Worm (Caenorhabditis elegans) whole organism, L1 larva: ENCODE results near the gene Y73B6BL.29.

Experiments
- C04F5.9 ChIP-seq: sonication (generic microtip); optimal IDR thresholded peaks from 2 replicates; lab custom pipeline; 2016; ENCODE audit warnings: missing genetic modification characterization, missing compliant biosample characterization
- C16A3.4 ChIP-seq: fragments of 150-350 bp; optimal IDR thresholded peaks from 2 replicates; lab custom pipeline; 2014; ENCODE audit warnings: missing biosample characterization, missing genetic modification characterization
- C34B4.2 ChIP-seq: sonication (generic microtip); optimal IDR thresholded peaks from 2 replicates; lab custom pipeline; 2017; ENCODE audit warnings: mild to moderate bottlenecking, missing genetic modification characterization, missing compliant biosample characterization
- Y116A8C.19 ChIP-seq: sonication (generic microtip); optimal IDR thresholded peaks from 2 replicates; lab custom pipeline; 2016; ENCODE audit warnings: missing compliant biosample characterization, missing genetic modification characterization, borderline replicate concordance
- alr-1 ChIP-seq: fragments of 200-800 bp; sonication (Bioruptor generic); optimal IDR thresholded peaks from 2 replicates; lab custom pipeline; 2018; ENCODE audit warnings: borderline replicate concordance, mild to moderate bottlenecking, missing genetic modification characterization, missing compliant biosample characterization
- aly-2 ChIP-seq: fragments of 150-350 bp; optimal IDR thresholded peaks from 2 replicates; lab custom pipeline; 2014; ENCODE audit warnings: missing biosample characterization, missing genetic modification characterization
- ama-1 ChIP-seq: fragments of 150-350 bp; optimal IDR thresholded peaks from 2 replicates; lab custom pipeline; 2014
- ceh-63 ChIP-seq: fragments of 200-800 bp; sonication (Bioruptor generic); optimal IDR thresholded peaks from 2 replicates; lab custom pipeline; 2018; ENCODE audit warnings: mild to moderate bottlenecking, missing genetic modification characterization, missing compliant biosample characterization
- ceh-82 ChIP-seq, 3 experiments: fragments of 150-350 bp in 1 of 3; sonication (generic microtip) in 2 of 3; optimal IDR thresholded peaks; 2 replicates each; lab custom pipeline; 2014 to 2017; ENCODE audit warnings: missing biosample characterization in 3 of 3, missing genetic modification characterization in 3 of 3
- ceh-90 ChIP-seq: sonication (generic microtip); optimal IDR thresholded peaks from 2 replicates; lab custom pipeline; 2016; ENCODE audit warnings: missing genetic modification characterization, missing compliant biosample characterization
- efl-1 ChIP-seq, 4 experiments: fragments of 150-350 bp; optimal IDR thresholded peaks in 3 of 4; peaks in 1 of 4; 1 replicate in 1 of 4; 2 replicates in 3 of 4; lab custom pipeline; 2014; ENCODE audit warnings: missing biosample characterization in 2 of 4, missing genetic modification characterization in 2 of 4, missing genetic modification reagents in 2 of 4
- elt-3 ChIP-seq, 6 experiments: fragments of 150-350 bp in 1 of 6; sonication (generic microtip); optimal IDR thresholded peaks; 2 replicates each; lab custom pipeline; 2017 to 2018; ENCODE audit warnings: missing biosample characterization in 6 of 6, missing genetic modification characterization in 6 of 6, inconsistent platforms in 1 of 6
- ets-5 ChIP-seq: fragments of 200-800 bp; sonication (Bioruptor generic); IDR thresholded peaks from 2 replicates; pipeline ENCODE4 v1.3.6; 2022; ENCODE audit warnings: missing genetic modification characterization, missing compliant biosample characterization
- fkh-8 ChIP-seq: sonication (generic microtip); optimal IDR thresholded peaks from 2 replicates; lab custom pipeline; 2016; ENCODE audit warnings: mild to moderate bottlenecking, missing genetic modification characterization, missing compliant biosample characterization
- grh-1 ChIP-seq: fragments of 200-800 bp; sonication (Bioruptor generic); IDR thresholded peaks from 2 replicates; pipeline ENCODE4 v1.3.6; 2022; ENCODE audit warnings: missing genetic modification reagents, missing genetic modification characterization, missing compliant biosample characterization
- hlh-17 ChIP-seq: fragments of 200-800 bp; sonication (Bioruptor generic); optimal IDR thresholded peaks from 2 replicates; lab custom pipeline; 2018; ENCODE audit warnings: missing genetic modification characterization, mild to moderate bottlenecking, missing compliant biosample characterization, moderate library complexity, borderline replicate concordance
- hlh-4 ChIP-seq: sonication (generic microtip); optimal IDR thresholded peaks from 2 replicates; lab custom pipeline; 2016; ENCODE audit warnings: mild to moderate bottlenecking, missing genetic modification characterization, missing compliant biosample characterization
- hpl-2 ChIP-seq: fragments of 150-350 bp; optimal IDR thresholded peaks from 2 replicates; lab custom pipeline; 2014; ENCODE audit warnings: missing biosample characterization, missing genetic modification reagents, missing genetic modification characterization
- irx-1 ChIP-seq: sonication (generic microtip); optimal IDR thresholded peaks from 2 replicates; lab custom pipeline; 2016; ENCODE audit warnings: missing genetic modification characterization, missing compliant biosample characterization
- jun-1 ChIP-seq: fragments of 150-350 bp; optimal IDR thresholded peaks from 2 replicates; lab custom pipeline; 2014; ENCODE audit warnings: missing biosample characterization, missing genetic modification reagents, missing genetic modification characterization
- lin-15B ChIP-seq: fragments of 150-350 bp; sonication (generic microtip); optimal IDR thresholded peaks from 3 replicates; lab custom pipeline; 2014; ENCODE audit warnings: missing biosample characterization, missing genetic modification characterization
- lin-35 ChIP-seq, 2 experiments: fragments of 150-350 bp; optimal IDR thresholded peaks; 2 replicates each; lab custom pipeline; 2014; ENCODE audit warnings: missing biosample characterization in 2 of 2, missing genetic modification characterization in 2 of 2, missing genetic modification reagents in 2 of 2
- lsy-2 ChIP-seq, 2 experiments: fragments of 150-350 bp; optimal IDR thresholded peaks; 2 replicates each; lab custom pipeline; 2014; ENCODE audit warnings: missing biosample characterization in 2 of 2, missing genetic modification characterization in 2 of 2
- mab-9 ChIP-seq: fragments of 200-800 bp; sonication (Bioruptor generic); IDR thresholded peaks from 2 replicates; pipeline ENCODE4 v1.3.6; 2022; ENCODE audit warnings: missing genetic modification reagents, missing genetic modification characterization, missing compliant biosample characterization
- mef-2 ChIP-seq: fragments of 150-350 bp; optimal IDR thresholded peaks from 2 replicates; lab custom pipeline; 2014; ENCODE audit warnings: missing biosample characterization, missing genetic modification characterization
- mep-1 ChIP-seq: fragments of 150-350 bp; optimal IDR thresholded peaks from 2 replicates; lab custom pipeline; 2014; ENCODE audit warnings: missing biosample characterization, missing genetic modification characterization
- nhr-19 ChIP-seq: fragments of 200-800 bp; sonication (Bioruptor generic); conservative IDR thresholded peaks from 2 replicates; pipeline ENCODE4 v1.3.6; 2022; ENCODE audit warnings: missing genetic modification characterization, missing compliant biosample characterization
- nhr-20 ChIP-seq: sonication (generic microtip); optimal IDR thresholded peaks from 2 replicates; lab custom pipeline; 2016; ENCODE audit warnings: mild to moderate bottlenecking, missing genetic modification characterization, missing compliant biosample characterization
- nhr-237 ChIP-seq: fragments of 150-350 bp; optimal IDR thresholded peaks from 2 replicates; lab custom pipeline; 2014; ENCODE audit warnings: missing biosample characterization, missing genetic modification characterization
- nhr-47 ChIP-seq: sonication (generic microtip); optimal IDR thresholded peaks from 2 replicates; lab custom pipeline; 2016; ENCODE audit warnings: mild to moderate bottlenecking, missing genetic modification characterization, moderate library complexity, missing compliant biosample characterization
- nhr-71 ChIP-seq: sonication (generic microtip); optimal IDR thresholded peaks from 2 replicates; lab custom pipeline; 2016; ENCODE audit warnings: mild to moderate bottlenecking, missing genetic modification characterization, moderate library complexity, missing compliant biosample characterization
- nhr-76 ChIP-seq: sonication (generic microtip); optimal IDR thresholded peaks from 2 replicates; lab custom pipeline; 2017; ENCODE audit warnings: missing biosample characterization, missing genetic modification characterization
- nhr-77 ChIP-seq: fragments of 150-350 bp; optimal IDR thresholded peaks from 2 replicates; lab custom pipeline; 2014; ENCODE audit warnings: missing biosample characterization, missing genetic modification characterization
- nhr-84 ChIP-seq: sonication (generic microtip); optimal IDR thresholded peaks from 2 replicates; lab custom pipeline; 2017; ENCODE audit warnings: missing biosample characterization, missing genetic modification characterization
- nhr-90 ChIP-seq: sonication (generic microtip); optimal IDR thresholded peaks from 2 replicates; lab custom pipeline; 2016; ENCODE audit warnings: mild to moderate bottlenecking, missing genetic modification characterization, missing compliant biosample characterization; ENCODE audit not compliant: poor library complexity
- pag-3 ChIP-seq: sonication (generic microtip); optimal IDR thresholded peaks from 2 replicates; lab custom pipeline; 2017; ENCODE audit warnings: missing genetic modification characterization, mild to moderate bottlenecking, missing compliant biosample characterization, antibody characterized with exemption, borderline replicate concordance; ENCODE audit not compliant: insufficient read depth
- pax-3 ChIP-seq: fragments of 200-800 bp; sonication (Bioruptor generic); optimal IDR thresholded peaks from 2 replicates; lab custom pipeline; 2018; ENCODE audit warnings: mild to moderate bottlenecking, missing genetic modification characterization, moderate library complexity, missing compliant biosample characterization
- pqm-1 ChIP-seq: sonication (generic microtip); optimal IDR thresholded peaks from 3 replicates; lab custom pipeline; 2017; ENCODE audit warnings: missing biosample characterization, missing genetic modification characterization
- snu-23 ChIP-seq: sonication (generic microtip); optimal IDR thresholded peaks from 2 replicates; lab custom pipeline; 2016; ENCODE audit warnings: missing genetic modification characterization, missing compliant biosample characterization
- sox-4 ChIP-seq: sonication (generic microtip); optimal IDR thresholded peaks from 2 replicates; lab custom pipeline; 2016; ENCODE audit warnings: missing genetic modification characterization, missing compliant biosample characterization
- swsn-7 ChIP-seq: sonication (generic microtip); optimal IDR thresholded peaks from 2 replicates; lab custom pipeline; 2016; ENCODE audit warnings: missing genetic modification characterization, missing compliant biosample characterization
- tbx-2 ChIP-seq: sonication (generic microtip); optimal IDR thresholded peaks from 2 replicates; lab custom pipeline; 2016; ENCODE audit warnings: missing genetic modification characterization, missing compliant biosample characterization
- unc-30 ChIP-seq: sonication (generic microtip); optimal IDR thresholded peaks from 2 replicates; lab custom pipeline; 2017; ENCODE audit warnings: missing biosample characterization, missing genetic modification characterization
- unc-62 ChIP-seq: fragments of 150-350 bp; optimal IDR thresholded peaks from 2 replicates; lab custom pipeline; 2014; ENCODE audit warnings: missing biosample characterization, missing genetic modification reagents, missing genetic modification characterization
- unc-86 ChIP-seq: sonication (generic microtip); optimal IDR thresholded peaks from 2 replicates; lab custom pipeline; 2016; ENCODE audit warnings: missing genetic modification characterization, missing compliant biosample characterization
- vab-15 ChIP-seq: sonication (generic microtip); optimal IDR thresholded peaks from 2 replicates; lab custom pipeline; 2017; ENCODE audit warnings: missing genotype, mild to moderate bottlenecking, missing genetic modification characterization, missing compliant biosample characterization
- xbp-1 ChIP-seq: sonication (generic microtip); optimal IDR thresholded peaks from 2 replicates; lab custom pipeline; 2016; ENCODE audit warnings: missing genetic modification characterization, missing compliant biosample characterization
- zip-4 ChIP-seq: fragments of 200-800 bp; sonication (Bioruptor generic); optimal IDR thresholded peaks from 2 replicates; lab custom pipeline; 2018; ENCODE audit warnings: mild to moderate bottlenecking, missing genetic modification characterization, moderate library complexity, missing compliant biosample characterization
- ztf-4 ChIP-seq: fragments of 150-350 bp; optimal IDR thresholded peaks from 2 replicates; lab custom pipeline; 2014; ENCODE audit warnings: missing biosample characterization, missing genetic modification characterization

The Y73B6BL.29 gene

DNA sequence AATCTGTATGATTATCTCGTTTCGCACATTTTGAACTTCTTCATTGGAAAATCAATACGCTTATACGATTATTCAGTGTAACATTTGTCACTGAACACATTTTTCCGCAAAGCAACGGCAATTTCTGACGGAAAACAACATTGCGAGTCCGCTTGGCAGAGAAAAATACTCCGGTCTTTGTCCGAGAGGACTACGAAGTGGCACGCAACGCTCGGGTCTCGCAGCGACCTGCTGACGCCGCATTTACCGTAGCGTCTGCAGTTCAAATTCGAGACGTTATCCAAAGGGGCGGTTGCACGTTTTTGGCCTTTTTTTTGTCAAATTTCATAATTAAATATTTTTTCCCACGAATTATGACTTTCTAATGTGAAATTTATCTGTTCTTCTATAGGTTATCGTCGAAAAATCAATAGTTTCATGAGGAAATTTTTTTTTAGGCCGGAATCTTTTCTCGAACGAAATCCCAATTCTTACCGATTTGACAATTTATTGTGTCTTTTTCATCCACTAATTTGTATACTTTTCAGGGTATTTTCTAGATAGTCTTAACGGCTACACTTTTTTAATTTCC is 2.0 kb downstream of the Y73B6BL.29 start, which contains the start of gene sqd-1 (continued):
- TF ChIP-seq swsn-7 (peak; percentile 98), nhr-71 (tag; lab: Kevin White, UChicago) (peak; percentile 99), C04F5.9 (peak; percentile 92), jun-1 (peak; percentile 96), unc-86 (tag; lab: Kevin White, UChicago) (peak; percentile 97), ceh-82 (tag; optimal IDR thresholded peaks at IDR 0.05; lab: Kevin White, UChicago) (peak; percentile 97 to 98 (median 97)), nhr-90 (tag; lab: Kevin White, UChicago) (peak; percentile 98), xbp-1 (tag; lab: Kevin White, UChicago) (peak; percentile 97), snu-23 (peak; percentile 98), lin-35 (GFP tag; optimal IDR thresholded peaks at IDR 0.05; lab: Kevin White, UChicago) (peak; percentile 89 to 94), grh-1 (peak; percentile 97), nhr-77 (tag; lab: Kevin White, UChicago) (peak; percentile 89), nhr-47 (tag; lab: Kevin White, UChicago) (peak; percentile 98), C16A3.4 (peak; percentile 96), nhr-84 (tag; lab: Kevin White, UChicago) (no peak), C34B4.2 (tag; lab: Kevin White, UChicago) (peak; percentile 85), nhr-76 (tag; lab: Kevin White, UChicago) (peak; percentile 91), pag-3 (tag; lab: Kevin White, UChicago) (no peak), elt-3 (tag; optimal IDR thresholded peaks at IDR 0.05; lab: Kevin White, UChicago) (peak in 5 of 6 experiments; percentile 74 to 94 (median 86)), ets-5 (GFP tag; lab: Robert Waterston, UW) (0 out of 2 replicates have a peak, but pooled peaks have one; percentile 13), unc-62 (GFP tag; lab: Kevin White, UChicago) (no peak), zip-4 (GFP tag; lab: Kevin White, UChicago) (peak; percentile 94), unc-30 (tag; lab: Kevin White, UChicago) (no peak), mab-9 (GFP tag; lab: Robert Waterston, UW) (peak; percentile 96), ceh-90 (tag; lab: Kevin White, UChicago) (peak; percentile 70), lin-15B (tag; lab: Kevin White, UChicago) (peak; percentile 95), irx-1 (tag; lab: Kevin White, UChicago) (peak; percentile 95), nhr-20 (tag; lab: Kevin White, UChicago) (peak; percentile 98), ama-1 (lab: Kevin White, UChicago) (peak; percentile 85), ztf-4 (peak; percentile 95), Y116A8C.19 (peak; percentile 8), ceh-63 (peak; percentile 93), vab-15 (tag; lab: Kevin White, UChicago) (peak; percentile 93), mep-1 (tag; lab: Kevin White, UChicago) (peak; percentile 95), lsy-2 (tag; optimal IDR thresholded peaks at IDR 0.05; lab: Kevin White, UChicago) (peak; percentile 98 to 99), nhr-237 (tag; lab: Kevin White, UChicago) (peak; percentile 81), nhr-19 (GFP tag; lab: Robert Waterston, UW) (peak; percentile 98)

DNA sequence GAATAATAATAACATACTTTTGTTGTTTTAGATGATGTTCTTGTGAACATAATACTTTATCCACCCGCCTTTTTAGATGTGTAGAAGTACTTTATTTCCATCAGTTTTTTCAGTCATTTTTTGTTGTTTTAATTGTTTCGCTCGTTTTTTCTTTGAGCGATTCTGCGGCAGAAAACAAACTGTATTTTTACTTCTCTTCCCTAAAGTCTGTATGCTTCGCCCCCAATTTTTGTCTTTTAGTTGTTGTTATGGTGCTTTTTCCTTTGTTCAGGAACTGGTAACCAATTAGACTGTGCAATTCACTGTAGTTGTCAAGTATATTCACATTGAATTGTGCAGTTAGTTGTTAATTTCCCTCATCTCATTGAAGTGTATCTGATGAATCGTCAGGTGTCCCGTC is 4.0 kb downstream of the Y73B6BL.29 start:
- TF ChIP-seq mef-2 (tag; lab: Kevin White, UChicago) = no peak
- no peak for TF ChIP-seq C34B4.2 (tag; lab: Kevin White, UChicago)
- no peak for TF ChIP-seq snu-23
- no peak for TF ChIP-seq pax-3 (tag; lab: Kevin White, UChicago)
- TF ChIP-seq jun-1 = no peak
- TF ChIP-seq hlh-17 (GFP tag; lab: Kevin White, UChicago) = no peak
- TF ChIP-seq elt-3 (tag; optimal IDR thresholded peaks at IDR 0.05; lab: Kevin White, UChicago) = no peak
- no peak for TF ChIP-seq pqm-1 (tag; lab: Kevin White, UChicago)
- TF ChIP-seq tbx-2 (tag; lab: Kevin White, UChicago) = no peak
- no peak for TF ChIP-seq zip-4 (GFP tag; lab: Kevin White, UChicago)
- TF ChIP-seq lsy-2 (tag; optimal IDR thresholded peaks at IDR 0.05; lab: Kevin White, UChicago) = no peak
- no peak for TF ChIP-seq fkh-8
- TF ChIP-seq hlh-4 (tag; lab: Kevin White, UChicago) = no peak
- TF ChIP-seq aly-2 = no peak
- no peak for TF ChIP-seq hpl-2
- TF ChIP-seq sox-4 (tag; lab: Kevin White, UChicago) = no peak
- no peak for TF ChIP-seq efl-1 (optimal IDR thresholded peaks at IDR 0.05; lab: Kevin White, UChicago)
- no peak for TF ChIP-seq efl-1 (GFP tag; optimal IDR thresholded peaks at IDR 0.05 in 1 of 2; lab: Kevin White, UChicago)
- TF ChIP-seq ceh-82 (tag; optimal IDR thresholded peaks at IDR 0.05; lab: Kevin White, UChicago) = no peak
- TF ChIP-seq nhr-71 (tag; lab: Kevin White, UChicago) = no peak
- TF ChIP-seq alr-1 (tag; lab: Kevin White, UChicago) = no peak
